Fruit fly (Drosophila melanogaster): ENCODE measurements around the gene SPE.

SPE gene

DNA sequence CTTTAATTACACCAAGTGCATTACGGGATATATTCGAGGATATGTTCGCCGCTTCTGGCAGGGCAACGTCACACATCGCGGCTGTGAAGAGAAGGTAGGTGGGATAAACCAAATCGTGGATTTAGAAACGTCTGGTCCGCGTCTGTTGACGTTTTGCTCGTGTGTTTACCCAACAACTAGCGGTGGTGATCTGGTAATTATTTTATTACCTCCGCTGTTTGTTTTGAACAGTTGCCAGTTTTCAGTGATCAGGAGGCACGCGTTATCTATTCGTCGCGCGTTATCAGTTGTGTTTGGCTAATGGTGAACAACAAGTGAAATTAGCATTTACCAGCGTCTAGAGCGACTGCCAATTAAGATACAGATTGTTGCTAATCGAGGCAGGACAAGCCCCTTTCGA lies 43.0 kb downstream of the SPE start (continued):
- TF ChIP-seq unc-4 (GFP tag; IDR thresholded peaks at IDR 0.05; ENCODE audit: partially characterized antibody): no peak
- TF ChIP-seq CG1603 (tag; optimal IDR thresholded peaks at IDR 0.05): peak; percentile 9
- TF ChIP-seq CG17385 (GFP tag; optimal IDR thresholded peaks at IDR 0.05): peak; percentile 45
- TF ChIP-seq chm (GFP tag; IDR thresholded peaks at IDR 0.05): no peak
- TF ChIP-seq CG2199 (GFP tag; IDR thresholded peaks at IDR 0.05): no peak
- peak; percentile 69 for TF ChIP-seq CG6765 (GFP tag; optimal IDR thresholded peaks at IDR 0.05)
- TF ChIP-seq peb (GFP tag; IDR thresholded peaks at IDR 0.05): no peak
- peak; percentile 40; the same call in 1 of the 3 replicates for TF ChIP-seq so (GFP tag; IDR thresholded peaks at IDR 0.05)
- TF ChIP-seq Doc3 (GFP tag; IDR thresholded peaks at IDR 0.05; ENCODE audit: partially characterized antibody): no peak
- TF ChIP-seq CG7357 (GFP tag; IDR thresholded peaks at IDR 0.05): no peak
- TF ChIP-seq Ets97D (GFP tag; optimal IDR thresholded peaks at IDR 0.05): no peak
- no peak for TF ChIP-seq CG13624 (GFP tag; optimal IDR thresholded peaks at IDR 0.05)
- no peak for TF ChIP-seq CG12942 (GFP tag; optimal IDR thresholded peaks at IDR 0.05)
- no peak for TF ChIP-seq CG17802 (tag; optimal IDR thresholded peaks at IDR 0.05)
- no peak for TF ChIP-seq ken (GFP tag; IDR thresholded peaks at IDR 0.05)
- TF ChIP-seq CG3726 (GFP tag; IDR thresholded peaks at IDR 0.05): no peak
- no peak for TF ChIP-seq pb (GFP tag; optimal IDR thresholded peaks at IDR 0.05)
- TF ChIP-seq CG12071 (GFP tag; optimal IDR thresholded peaks at IDR 0.05): peak; percentile 79
- peak in 1 of 2 experiments; percentile 34 for TF ChIP-seq Pdp1 (GFP tag; optimal IDR thresholded peaks at IDR 0.05)
- TF ChIP-seq bigmax (GFP tag; optimal IDR thresholded peaks at IDR 0.05): no peak
- no peak for TF ChIP-seq CG14860 (GFP tag; IDR thresholded peaks at IDR 0.05; ENCODE audit: partially characterized antibody)
- no peak for TF ChIP-seq CG10321 (GFP tag; IDR thresholded peaks at IDR 0.05)
- TF ChIP-seq CG10267 (tag; optimal IDR thresholded peaks at IDR 0.05): no peak
- TF ChIP-seq br (optimal IDR thresholded peaks at IDR 0.05): no peak
- peak; percentile 34 for TF ChIP-seq org-1 (GFP tag; optimal IDR thresholded peaks at IDR 0.05)
- TF ChIP-seq CG9932 (GFP tag; IDR thresholded peaks at IDR 0.05): no peak
- peak; percentile 68; the same call in 1 of the 2 replicates for TF ChIP-seq rib (GFP tag; IDR thresholded peaks at IDR 0.05)
- no peak for TF ChIP-seq Abd-B (GFP tag; optimal IDR thresholded peaks at IDR 0.05)
- TF ChIP-seq Camta (GFP tag; optimal IDR thresholded peaks at IDR 0.05): no peak
- no peak for TF ChIP-seq pros (GFP tag; optimal IDR thresholded peaks at IDR 0.05)
- no peak for TF ChIP-seq GATAe (GFP tag; conservative IDR thresholded peaks at IDR 0.05)
- TF ChIP-seq Lhr (GFP tag; optimal IDR thresholded peaks at IDR 0.05): no peak
- TF ChIP-seq dati (GFP tag; IDR thresholded peaks at IDR 0.05): no peak
- no peak for TF ChIP-seq CG16813 (GFP tag; IDR thresholded peaks at IDR 0.05; ENCODE audit: partially characterized antibody)
- no peak for TF ChIP-seq pita (GFP tag; optimal IDR thresholded peaks at IDR 0.05)
- peak; percentile 59 for TF ChIP-seq CG17568 (GFP tag; optimal IDR thresholded peaks at IDR 0.05)
- TF ChIP-seq CG8359 (GFP tag; optimal IDR thresholded peaks at IDR 0.05; ENCODE audit: borderline replicate concordance): no peak
- peak; percentile 47 for TF ChIP-seq gro (GFP tag; optimal IDR thresholded peaks at IDR 0.05)
- TF ChIP-seq CG8281 (tag; optimal IDR thresholded peaks at IDR 0.05): no peak
- TF ChIP-seq Scr (GFP tag; IDR thresholded peaks at IDR 0.05; ENCODE audit: partially characterized antibody): no peak
- no peak for TF ChIP-seq CG9609 (GFP tag; optimal IDR thresholded peaks at IDR 0.05)
- TF ChIP-seq CG31365 (tag; optimal IDR thresholded peaks at IDR 0.05): peak; percentile 37
- TF ChIP-seq otp (GFP tag; IDR thresholded peaks at IDR 0.05): no peak
- peak; percentile 3 for TF ChIP-seq CG5180 (GFP tag; optimal IDR thresholded peaks at IDR 0.05)
- TF ChIP-seq sob (GFP tag; IDR thresholded peaks at IDR 0.05): peak; percentile 61; the same call in 1 of the 2 replicates
- peak; percentile 34 for TF ChIP-seq CG7786 (GFP tag; optimal IDR thresholded peaks at IDR 0.05)
- no peak for TF ChIP-seq cad (GFP tag; optimal IDR thresholded peaks at IDR 0.05)
- peak; percentile 10 for TF ChIP-seq sqz (GFP tag; optimal IDR thresholded peaks at IDR 0.05)
- TF ChIP-seq CG6854 (GFP tag; optimal IDR thresholded peaks at IDR 0.05): peak; percentile 55
- no peak for TF ChIP-seq CG17912 (GFP tag; optimal IDR thresholded peaks at IDR 0.05)
- TF ChIP-seq D (optimal IDR thresholded peaks at IDR 0.05): no peak
- no peak for TF ChIP-seq D (GFP tag; optimal IDR thresholded peaks at IDR 0.05)
